Worm (Caenorhabditis elegans) whole organism, L4 larva: ENCODE measurements around the gene ilys-4.
A peak's percentile ranks its signal among the peaks of the same experiment; 100 is the strongest.

ENCODE experiments used
- D1046.2 ChIP-seq: fragments of 200-800 bp; sonication (Bioruptor generic); IDR thresholded peaks from 2 replicates; pipeline ENCODE4 v1.3.6; 2022; ENCODE audit warnings: missing genetic modification characterization, missing compliant biosample characterization
- F10B5.3 ChIP-seq: sonication (generic microtip); optimal IDR thresholded peaks from 2 replicates; lab custom pipeline; 2016; ENCODE audit warnings: mild to moderate bottlenecking, missing genetic modification characterization, missing compliant biosample characterization
- F49E8.2 ChIP-seq: sonication (generic microtip); optimal IDR thresholded peaks from 2 replicates; lab custom pipeline; 2016; ENCODE audit warnings: missing compliant biosample characterization, mild to moderate bottlenecking, missing genetic modification characterization, borderline replicate concordance
- Y105C5A.15 ChIP-seq: fragments of 200-800 bp; sonication (Bioruptor generic); IDR thresholded peaks from 2 replicates; pipeline ENCODE4 v1.3.6; 2022; ENCODE audit warnings: missing genetic modification characterization, missing compliant biosample characterization
- Y48G9A.11 ChIP-seq: fragments of 200-800 bp; sonication (Bioruptor generic); IDR thresholded peaks from 2 replicates; pipeline ENCODE4 v1.3.6; 2022; ENCODE audit warnings: missing genetic modification reagents, missing genetic modification characterization, missing compliant biosample characterization
- ZK546.5 ChIP-seq, 2 experiments: sonication (generic microtip); optimal IDR thresholded peaks; 2 replicates each; lab custom pipeline; 2017; ENCODE audit warnings: missing biosample characterization in 2 of 2, missing genetic modification characterization in 2 of 2
- aha-1 ChIP-seq: fragments of 150-350 bp; peaks from one replicate; lab custom pipeline; 2014; ENCODE audit warnings: missing biosample characterization, missing genetic modification characterization
- aly-2 ChIP-seq: sonication (generic microtip); optimal IDR thresholded peaks from 2 replicates; lab custom pipeline; 2018; ENCODE audit warnings: missing biosample characterization, missing genetic modification characterization
- ama-1 ChIP-seq: fragments of 150-350 bp; optimal IDR thresholded peaks from 2 replicates; lab custom pipeline; 2014; ENCODE audit warnings: inconsistent platforms, mixed read lengths
- arid-1 ChIP-seq: fragments of 200-800 bp; sonication (Bioruptor generic); conservative IDR thresholded peaks from 2 replicates; pipeline ENCODE4 v1.3.6; 2022; ENCODE audit warnings: missing genetic modification reagents, missing genetic modification characterization, missing compliant biosample characterization
- attf-4 ChIP-seq: sonication (generic microtip); optimal IDR thresholded peaks from 3 replicates; lab custom pipeline; 2017; ENCODE audit warnings: missing biosample characterization, missing genetic modification characterization
- ceh-44 ChIP-seq: fragments of 200-800 bp; sonication (Bioruptor generic); IDR thresholded peaks from 2 replicates; pipeline ENCODE4 v1.3.6; 2022; ENCODE audit warnings: missing genetic modification reagents, missing genetic modification characterization, missing compliant biosample characterization
- ces-1 ChIP-seq: fragments of 150-350 bp; sonication (generic microtip); optimal IDR thresholded peaks from 4 replicates; lab custom pipeline; 2014; ENCODE audit warnings: missing biosample characterization, missing genetic modification reagents, missing genetic modification characterization
- cey-2 ChIP-seq: sonication (generic microtip); optimal IDR thresholded peaks from 3 replicates; lab custom pipeline; 2017; ENCODE audit warnings: missing genetic modification characterization, mild to moderate bottlenecking, missing compliant biosample characterization, antibody characterized with exemption, borderline replicate concordance; ENCODE audit not compliant: insufficient read depth
- daf-16 ChIP-seq, 3 experiments: sonication (generic microtip); optimal IDR thresholded peaks; 2 replicates each; lab custom pipeline; 2016 to 2017; ENCODE audit warnings: missing genetic modification characterization in 3 of 3, missing genetic modification reagents in 3 of 3, mild to moderate bottlenecking in 2 of 3, missing compliant biosample characterization in 2 of 3, missing biosample characterization in 1 of 3, moderate library complexity in 1 of 3
- daf-8 ChIP-seq: fragments of 200-800 bp; sonication (Bioruptor generic); IDR thresholded peaks from 2 replicates; pipeline ENCODE4 v1.3.6; 2022; ENCODE audit warnings: missing genetic modification characterization, missing compliant biosample characterization
- dmd-6 ChIP-seq: fragments of 200-800 bp; sonication (Bioruptor generic); IDR thresholded peaks from 2 replicates; pipeline ENCODE4 v1.3.6; 2022; ENCODE audit warnings: missing genetic modification reagents, missing genetic modification characterization, missing compliant biosample characterization
- dmd-8 ChIP-seq: fragments of 200-800 bp; sonication (Bioruptor generic); IDR thresholded peaks from 2 replicates; pipeline ENCODE4 v1.3.6; 2022; ENCODE audit warnings: missing genetic modification characterization, missing compliant biosample characterization
- dmd-9 ChIP-seq: fragments of 200-800 bp; sonication (Bioruptor generic); IDR thresholded peaks from 2 replicates; pipeline ENCODE4 v1.3.6; 2022; ENCODE audit warnings: missing genetic modification reagents, missing genetic modification characterization, missing compliant biosample characterization
- dpl-1 ChIP-seq: fragments of 150-350 bp; optimal IDR thresholded peaks from 2 replicates; lab custom pipeline; 2014; ENCODE audit warnings: missing biosample characterization, missing genetic modification reagents, missing genetic modification characterization
- egl-43 ChIP-seq: fragments of 200-800 bp; sonication (Bioruptor generic); IDR thresholded peaks from 2 replicates; pipeline ENCODE4 v1.3.6; 2022; ENCODE audit warnings: missing genetic modification reagents, missing genetic modification characterization, missing compliant biosample characterization
- hmg-1.1 ChIP-seq: fragments of 200-800 bp; sonication (Bioruptor generic); IDR thresholded peaks from 2 replicates; pipeline ENCODE4 v1.3.6; 2022; ENCODE audit warnings: missing genetic modification reagents, missing genetic modification characterization, missing compliant biosample characterization
- lin-1 ChIP-seq: fragments of 200-800 bp; sonication (Bioruptor generic); IDR thresholded peaks from 2 replicates; pipeline ENCODE4 v1.3.6; 2022; ENCODE audit warnings: missing genetic modification reagents, missing genetic modification characterization, missing compliant biosample characterization
- lsy-2 ChIP-seq, 2 experiments: fragments of 150-350 bp in 1 of 2; sonication (generic microtip) in 1 of 2; optimal IDR thresholded peaks; 2 replicates each; lab custom pipeline; 2014 to 2017; ENCODE audit warnings: missing biosample characterization in 2 of 2, missing genetic modification characterization in 2 of 2
- mdl-1 ChIP-seq, 2 experiments: fragments of 150-350 bp in 1 of 2; sonication (generic microtip) in 1 of 2; optimal IDR thresholded peaks; 2 replicates each; lab custom pipeline; 2014 to 2017; ENCODE audit warnings: missing biosample characterization in 2 of 2, missing genetic modification characterization in 2 of 2
- mes-2 ChIP-seq: sonication (generic microtip); optimal IDR thresholded peaks from 2 replicates; lab custom pipeline; 2016; ENCODE audit warnings: missing genotype, mild to moderate bottlenecking, missing genetic modification characterization, missing compliant biosample characterization; ENCODE audit not compliant: poor library complexity, severe bottlenecking
- mxl-3 ChIP-seq: fragments of 200-800 bp; sonication (Bioruptor generic); optimal IDR thresholded peaks from 2 replicates; lab custom pipeline; 2018; ENCODE audit warnings: mild to moderate bottlenecking, missing genetic modification characterization, missing compliant biosample characterization
- nhr-102 ChIP-seq: sonication (generic microtip); optimal IDR thresholded peaks from 2 replicates; lab custom pipeline; 2016; ENCODE audit warnings: mild to moderate bottlenecking, missing genetic modification characterization, moderate library complexity, missing compliant biosample characterization
- nhr-28 ChIP-seq: fragments of 150-350 bp; optimal IDR thresholded peaks from 2 replicates; lab custom pipeline; 2014; ENCODE audit warnings: missing biosample characterization, missing genetic modification characterization
- nhr-41 ChIP-seq: fragments of 200-800 bp; sonication (Bioruptor generic); IDR thresholded peaks from 2 replicates; pipeline ENCODE4 v1.3.6; 2022; ENCODE audit warnings: missing genetic modification reagents, missing genetic modification characterization, missing compliant biosample characterization
- nhr-48 ChIP-seq: sonication (generic microtip); optimal IDR thresholded peaks from 2 replicates; lab custom pipeline; 2016; ENCODE audit warnings: mild to moderate bottlenecking, missing genetic modification characterization, missing compliant biosample characterization
- nhr-76 ChIP-seq: fragments of 150-350 bp; optimal IDR thresholded peaks from 2 replicates; lab custom pipeline; 2014; ENCODE audit warnings: missing biosample characterization, missing genetic modification characterization
- pha-4 ChIP-seq, 2 experiments: fragments of 150-350 bp in 1 of 2; fragments of 200-800 bp in 1 of 2; sonication (Bioruptor generic) in 1 of 2; IDR thresholded peaks in 1 of 2; optimal IDR thresholded peaks in 1 of 2; 2 replicates each; pipeline versions ENCODE4 v1.3.6 to Lab custom; 2014 to 2022; ENCODE audit warnings: missing genetic modification characterization in 2 of 2, missing genetic modification reagents in 2 of 2, missing biosample characterization in 1 of 2, missing compliant biosample characterization in 1 of 2
- rbr-2 ChIP-seq: sonication (generic microtip); optimal IDR thresholded peaks from 2 replicates; lab custom pipeline; 2016; ENCODE audit warnings: missing genotype, missing genetic modification characterization, missing compliant biosample characterization
- set-16 ChIP-seq: fragments of 200-800 bp; sonication (Bioruptor generic); IDR thresholded peaks from 2 replicates; pipeline ENCODE4 v1.3.6; 2022; ENCODE audit warnings: missing genetic modification reagents, missing genetic modification characterization, missing compliant biosample characterization
- snpc-1.2 ChIP-seq: fragments of 200-800 bp; sonication (Bioruptor generic); IDR thresholded peaks from 2 replicates; pipeline ENCODE4 v1.3.6; 2022; ENCODE audit warnings: missing genetic modification reagents, missing genetic modification characterization, missing compliant biosample characterization
- unc-39 ChIP-seq: sonication (generic microtip); optimal IDR thresholded peaks from 2 replicates; lab custom pipeline; 2017; ENCODE audit warnings: missing biosample characterization, missing genetic modification characterization
- unc-62 ChIP-seq, 3 experiments: fragments of 150-350 bp in 1 of 3; sonication (generic microtip); optimal IDR thresholded peaks in 2 of 3; peaks in 1 of 3; 1 replicate in 1 of 3; 2 replicates in 2 of 3; lab custom pipeline; 2014 to 2017; ENCODE audit warnings: missing biosample characterization in 3 of 3, missing genetic modification characterization in 3 of 3, missing genetic modification reagents in 3 of 3, missing genotype in 1 of 3
- vab-7 ChIP-seq: fragments of 200-800 bp; sonication (Bioruptor generic); IDR thresholded peaks from 2 replicates; pipeline ENCODE4 v1.3.6; 2022; ENCODE audit warnings: missing genetic modification reagents, missing genetic modification characterization, missing compliant biosample characterization
- zfp-3 ChIP-seq: fragments of 200-800 bp; sonication (Bioruptor generic); conservative IDR thresholded peaks from 2 replicates; pipeline ENCODE4 v1.3.6; 2022; ENCODE audit warnings: missing genetic modification reagents, missing genetic modification characterization, missing compliant biosample characterization

ilys-4 gene

DNA sequence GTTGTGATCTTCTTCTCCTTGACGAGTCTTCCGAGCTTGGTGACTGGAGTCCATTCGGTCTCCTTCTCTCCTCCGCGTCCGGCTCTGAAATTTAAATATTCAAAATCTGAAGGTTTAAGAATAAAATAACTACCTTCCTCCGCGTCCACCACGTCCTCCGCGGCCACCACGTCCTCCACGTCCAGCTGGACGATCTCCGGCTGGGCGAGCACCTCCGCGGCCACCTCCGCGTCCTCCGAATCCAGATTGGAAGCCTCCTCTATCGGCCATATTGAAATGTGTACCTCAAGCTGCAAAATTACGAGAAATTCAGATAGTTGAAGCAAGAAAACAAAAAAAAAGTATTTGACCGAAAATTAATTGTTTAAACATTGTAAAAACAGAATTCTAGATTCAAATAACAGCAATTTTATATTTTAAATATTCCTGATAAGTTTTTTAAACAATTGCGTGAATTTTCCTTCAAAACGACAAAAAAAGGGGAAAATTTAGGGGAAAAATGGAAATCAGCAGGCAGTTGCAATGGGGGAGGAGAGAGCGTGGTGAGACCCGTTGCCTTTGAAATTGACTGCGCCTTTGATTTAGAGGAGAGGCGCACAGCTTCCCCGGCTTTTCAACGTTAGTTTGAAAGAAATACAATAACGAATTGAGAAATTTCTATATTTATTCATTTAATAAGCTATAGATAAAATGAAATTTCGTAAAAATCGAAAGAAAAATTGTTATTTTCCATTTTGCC, 28.9 kb upstream of the ilys-4 start, which contains the start of gene rps-2:
Gene rps-2 (minus strand): TSS at position 290 of the 739 bp plus-strand sequence.
- TF ChIP-seq dpl-1 (peak; percentile 6), hmg-1.1 (0 out of 2 replicates have a peak, but pooled peaks have one; percentile 25), pha-4 (GFP tag; IDR thresholded peaks at IDR 0.05; lab: Robert Waterston, UW) (0 out of 2 replicates have a peak, but pooled peaks have one; percentile 20), pha-4 (tag; optimal IDR thresholded peaks at IDR 0.05; lab: Kevin White, UChicago) (no peak), unc-62 (GFP tag; optimal IDR thresholded peaks at IDR 0.05 in 1 of 2; lab: Kevin White, UChicago) (peak in 1 of 2 experiments; percentile 36), unc-62 (tag; optimal IDR thresholded peaks at IDR 0.05; lab: Kevin White, UChicago) (no peak), nhr-76 (no peak), dmd-6 (GFP tag; lab: Robert Waterston, UW) (no peak), set-16 (peak; percentile 87; the same call in 1 of the 2 replicates), rbr-2 (peak; percentile 18)

DNA sequence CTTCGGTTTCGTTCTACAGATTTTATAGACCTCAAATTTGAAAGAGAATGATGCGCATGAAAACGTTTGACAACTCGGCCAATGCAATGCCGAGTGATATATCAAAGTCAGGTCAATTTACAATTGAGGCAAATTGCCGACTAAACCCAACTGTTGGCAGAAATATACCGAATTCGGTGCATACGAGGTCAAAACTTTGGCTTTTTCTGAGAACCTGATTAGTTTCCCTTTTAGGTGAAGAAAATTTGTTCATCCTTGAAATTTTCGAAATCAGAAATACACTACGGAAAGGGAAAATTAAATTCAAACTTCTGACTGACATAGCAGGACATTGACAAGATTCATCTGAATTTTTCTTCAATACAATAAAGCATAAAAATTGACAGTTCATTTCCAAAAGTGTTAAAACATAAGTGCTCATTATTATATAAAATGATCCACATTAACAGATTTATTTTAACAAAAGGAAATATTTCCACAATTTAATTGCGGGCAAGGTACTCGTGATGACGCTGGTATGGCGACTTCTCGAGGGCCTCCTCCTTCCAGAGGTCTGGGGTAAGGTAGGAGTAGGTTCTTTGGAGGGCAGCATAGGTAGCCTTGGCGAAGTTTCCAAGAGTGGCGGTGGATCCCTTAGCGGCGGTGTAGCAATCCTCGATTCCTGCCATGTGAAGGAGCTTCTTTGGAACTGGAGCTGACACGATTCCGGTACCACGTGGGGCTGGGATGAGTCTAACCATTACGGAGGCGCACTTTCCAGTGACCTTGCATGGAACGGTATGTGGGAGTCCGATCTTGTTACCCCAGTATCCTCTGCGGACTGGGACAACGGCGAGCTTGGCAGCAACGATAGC, 27.9 kb upstream of the ilys-4 start:
- TF ChIP-seq aly-2 (tag; lab: Kevin White, UChicago) (no peak), mdl-1 (tag; optimal IDR thresholded peaks at IDR 0.05; lab: Kevin White, UChicago) (no peak), vab-7 (GFP tag; lab: Robert Waterston, UW) (no peak), zfp-3 (GFP tag; lab: Robert Waterston, UW) (peak; percentile 57; the same call in 1 of the 2 replicates), attf-4 (tag; lab: Kevin White, UChicago) (no peak), snpc-1.2 (peak; percentile 55; the same call in 1 of the 2 replicates), mes-2 (tag; lab: Kevin White, UChicago) (peak; percentile 8), daf-16 (GFP tag; optimal IDR thresholded peaks at IDR 0.05; lab: Kevin White, UChicago) (peak in 1 of 2 experiments; percentile 16), daf-16 (tag; optimal IDR thresholded peaks at IDR 0.05; lab: Kevin White, UChicago) (no peak), lsy-2 (tag; optimal IDR thresholded peaks at IDR 0.05; lab: Kevin White, UChicago) (peak in 1 of 2 experiments; percentile 20), dpl-1 (no peak), lin-1 (no peak), set-16 (peak; percentile 50), aha-1 (tag; lab: Kevin White, UChicago) (peak; percentile 80), ama-1 (lab: Kevin White, UChicago) (peak; percentile 75), daf-8 (GFP tag; lab: Robert Waterston, UW) (no peak), arid-1 (peak; percentile 32; the same call in 1 of the 2 replicates)
- TF ChIP-seq, all 104 proteins: peak for 9

- TF ChIP-seq unc-39 (tag; lab: Kevin White, UChicago) (no peak), nhr-76 (no peak), dmd-8 (GFP tag; lab: Robert Waterston, UW) (no peak), F10B5.3 (no peak), mes-2 (tag; lab: Kevin White, UChicago) (peak; percentile 65), dmd-9 (GFP tag; lab: Robert Waterston, UW) (no peak), dpl-1 (peak; percentile 51), nhr-41 (GFP tag; lab: Robert Waterston, UW) (no peak), vab-7 (GFP tag; lab: Robert Waterston, UW) (no peak), cey-2 (no peak), daf-16 (GFP tag; optimal IDR thresholded peaks at IDR 0.05; lab: Kevin White, UChicago) (no peak), daf-16 (tag; optimal IDR thresholded peaks at IDR 0.05; lab: Kevin White, UChicago) (peak; percentile 42), hmg-1.1 (no peak), lin-1 (no peak), ces-1 (GFP tag; lab: Kevin White, UChicago) (no peak), rbr-2 (peak; percentile 15), nhr-28 (tag; lab: Kevin White, UChicago) (peak; percentile 10), D1046.2 (GFP tag; lab: Robert Waterston, UW) (no peak), egl-43 (GFP tag; lab: Robert Waterston, UW) (no peak), F49E8.2 (no peak), mxl-3 (GFP tag; lab: Kevin White, UChicago) (no peak), nhr-48 (no peak), Y48G9A.11 (no peak), ceh-44 (no peak), Y105C5A.15 (no peak), ZK546.5 (tag; optimal IDR thresholded peaks at IDR 0.05; lab: Kevin White, UChicago) (no peak), nhr-102 (tag; lab: Kevin White, UChicago) (no peak), unc-62 (GFP tag; optimal IDR thresholded peaks at IDR 0.05 in 1 of 2; lab: Kevin White, UChicago) (no peak), unc-62 (tag; optimal IDR thresholded peaks at IDR 0.05; lab: Kevin White, UChicago) (no peak)
These were observed 26.7 kb upstream of the ilys-4 start, which contains the start of the genes xpo-3 and C49H3.3 for ce11 chrIV:7923982-7924480. Gene xpo-3, minus strand, starts transcription at chrIV:7924032. Gene C49H3.3, plus strand, starts transcription at chrIV:7924350.
